Worm (Caenorhabditis elegans): ENCODE results near the gene eco-1.
A peak's percentile ranks its signal among the peaks of the same experiment; 100 is the strongest.

Gene eco-1

DNA sequence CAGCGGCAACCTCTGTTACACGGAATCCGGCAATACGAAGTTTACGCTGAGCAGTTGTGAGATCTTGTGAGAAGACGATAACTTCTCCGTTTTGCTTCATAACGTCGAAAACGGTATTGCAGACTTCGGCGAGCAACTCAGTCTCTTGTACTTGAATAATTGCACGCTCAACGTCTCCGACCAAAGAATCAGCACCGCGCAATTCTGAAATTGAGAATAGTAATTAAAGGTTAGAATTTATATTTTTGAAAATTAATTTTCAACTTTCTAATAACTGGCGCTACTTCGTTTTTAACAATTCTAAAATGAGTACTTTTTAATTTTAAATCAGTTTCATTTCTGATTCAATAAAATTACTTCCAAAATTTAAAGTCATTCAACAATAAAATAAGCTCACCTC, 19.6 kb upstream of the eco-1 start:
- TF ChIP-seq cnd-1 (tag; optimal IDR thresholded peaks at IDR 0.05) (no peak), mab-5 (tag; optimal IDR thresholded peaks at IDR 0.05) (no peak), lin-13 (tag; optimal IDR thresholded peaks at IDR 0.05) (no peak), blmp-1 (tag; optimal IDR thresholded peaks at IDR 0.05) (no peak), ceh-39 (tag; optimal IDR thresholded peaks at IDR 0.05) (no peak), unc-39 (tag; optimal IDR thresholded peaks at IDR 0.05) (no peak)

DNA sequence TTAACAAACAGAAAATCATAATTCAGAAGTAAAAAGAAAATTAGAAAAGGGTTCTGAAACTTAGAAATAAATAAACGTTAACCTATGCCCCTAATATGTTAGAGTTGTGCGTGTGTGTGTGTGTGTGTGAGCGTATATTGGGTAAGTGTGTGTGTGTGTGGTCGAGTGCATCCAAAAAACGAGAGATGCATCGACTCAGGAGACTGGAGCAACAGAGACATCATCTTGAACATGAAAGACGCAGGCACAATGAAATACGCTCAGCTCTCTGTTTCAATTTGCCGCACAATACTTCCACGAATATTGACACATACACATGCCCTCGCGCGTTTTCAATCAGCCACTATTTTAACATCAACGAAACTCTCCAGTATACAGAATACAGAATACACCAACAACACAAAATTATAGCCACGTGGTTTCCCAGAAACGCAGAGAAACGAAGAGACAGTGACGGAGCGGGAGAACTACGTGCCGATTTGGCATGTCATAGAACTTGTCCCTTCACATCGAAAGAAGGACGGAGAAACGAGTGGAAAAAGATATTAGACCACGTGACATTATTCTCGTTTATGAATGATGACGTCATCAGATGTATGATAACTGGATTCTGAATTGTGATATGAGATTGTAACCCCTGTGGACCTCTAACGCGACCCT, 17.4 kb upstream of the eco-1 start:
- TF ChIP-seq mab-5 (tag; optimal IDR thresholded peaks at IDR 0.05) (no peak), elt-3 (tag; optimal IDR thresholded peaks at IDR 0.05) (peak; percentile 47), ceh-83 (GFP tag; optimal IDR thresholded peaks at IDR 0.05) (no peak), nhr-12 (tag; optimal IDR thresholded peaks at IDR 0.05) (no peak), nhr-237 (tag; optimal IDR thresholded peaks at IDR 0.05) (peak; percentile 56), mls-2 (tag; optimal IDR thresholded peaks at IDR 0.05) (peak; percentile 22), hlh-1 (tag; optimal IDR thresholded peaks at IDR 0.05) (peak; percentile 19), lin-32 (GFP tag; optimal IDR thresholded peaks at IDR 0.05) (no peak), nhr-2 (tag; optimal IDR thresholded peaks at IDR 0.05) (peak; percentile 35), bed-3 (GFP tag; optimal IDR thresholded peaks at IDR 0.05) (no peak), unc-62 (GFP tag; optimal IDR thresholded peaks at IDR 0.05) (peak; percentile 51), drap-1 (GFP tag; optimal IDR thresholded peaks at IDR 0.05) (peak; percentile 38), sptf-1 (tag; optimal IDR thresholded peaks at IDR 0.05) (peak; percentile 12), tbx-8 (GFP tag; optimal IDR thresholded peaks at IDR 0.05) (no peak), ces-1 (GFP tag; optimal IDR thresholded peaks at IDR 0.05) (no peak), zip-8 (tag; optimal IDR thresholded peaks at IDR 0.05) (peak; percentile 78), pha-4 (tag; optimal IDR thresholded peaks at IDR 0.05) (peak; percentile 66), sem-2 (GFP tag; optimal IDR thresholded peaks at IDR 0.05) (no peak), lin-13 (tag; optimal IDR thresholded peaks at IDR 0.05) (peak; percentile 15)

DNA sequence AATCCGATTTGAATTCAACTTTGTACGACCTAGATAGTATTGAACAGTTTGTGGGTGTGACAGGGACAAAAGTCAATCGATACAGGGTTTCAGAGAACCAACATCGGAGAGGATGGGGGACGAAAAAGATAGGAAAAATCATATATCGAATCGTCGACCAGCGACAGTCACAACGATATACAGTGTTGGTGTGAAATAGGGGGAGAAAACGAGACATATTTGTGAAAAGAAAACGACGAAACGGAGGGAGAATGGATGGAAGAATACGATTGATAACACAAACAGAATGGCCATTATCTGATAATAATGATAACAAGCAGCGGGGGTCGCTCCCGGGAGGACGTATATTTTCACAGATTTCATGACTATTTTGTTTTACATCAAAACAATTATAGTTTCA, 16.5 kb upstream of the eco-1 start:
- peak; percentile 60 for TF ChIP-seq elt-3 (tag; optimal IDR thresholded peaks at IDR 0.05)
- TF ChIP-seq M03D4.4 (tag; optimal IDR thresholded peaks at IDR 0.05) = no peak

DNA sequence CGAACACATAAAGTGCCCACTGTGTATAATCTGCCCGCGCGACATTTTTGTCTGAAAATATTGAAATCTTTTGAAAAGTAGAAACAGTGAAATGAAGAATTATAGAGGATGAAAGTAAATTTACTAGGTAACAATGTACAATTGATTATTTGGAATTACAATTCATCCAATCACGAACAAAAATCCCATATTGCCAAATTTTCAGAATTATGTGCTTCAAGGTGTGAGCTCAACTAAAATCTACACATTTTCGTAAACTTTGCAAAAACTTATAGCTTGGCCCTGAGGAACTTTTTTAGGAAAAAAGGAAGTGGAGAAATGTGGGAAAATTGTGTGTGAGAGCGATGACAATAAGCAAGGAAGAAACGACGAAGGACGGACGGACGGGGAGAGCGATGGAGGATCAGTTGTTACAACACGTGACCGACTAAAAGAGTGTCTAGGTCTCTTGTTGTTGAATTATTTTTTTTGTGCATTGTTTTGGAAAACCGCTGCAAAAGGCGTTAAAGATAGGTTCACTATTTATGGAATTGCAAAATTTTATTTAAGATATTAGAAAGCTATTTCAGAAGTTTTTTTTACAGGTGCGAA, 15.9 kb upstream of the eco-1 start, which contains the start of gene mml-1:
mml-1 (minus strand) TSS at position 51 of the 591 bp plus-strand sequence.
- no peak for TF ChIP-seq unc-39 (tag; optimal IDR thresholded peaks at IDR 0.05)
- TF ChIP-seq elt-1 (tag; optimal IDR thresholded peaks at IDR 0.05; ENCODE audit: borderline replicate concordance, insufficient read depth) = no peak
- TF ChIP-seq elt-3 (tag; optimal IDR thresholded peaks at IDR 0.05) = no peak
- peak; percentile 46 for TF ChIP-seq hlh-1 (tag; optimal IDR thresholded peaks at IDR 0.05)
- TF ChIP-seq unc-120 (tag; optimal IDR thresholded peaks at IDR 0.05; ENCODE audit: poor library complexity, severe bottlenecking) = peak; percentile 29

DNA sequence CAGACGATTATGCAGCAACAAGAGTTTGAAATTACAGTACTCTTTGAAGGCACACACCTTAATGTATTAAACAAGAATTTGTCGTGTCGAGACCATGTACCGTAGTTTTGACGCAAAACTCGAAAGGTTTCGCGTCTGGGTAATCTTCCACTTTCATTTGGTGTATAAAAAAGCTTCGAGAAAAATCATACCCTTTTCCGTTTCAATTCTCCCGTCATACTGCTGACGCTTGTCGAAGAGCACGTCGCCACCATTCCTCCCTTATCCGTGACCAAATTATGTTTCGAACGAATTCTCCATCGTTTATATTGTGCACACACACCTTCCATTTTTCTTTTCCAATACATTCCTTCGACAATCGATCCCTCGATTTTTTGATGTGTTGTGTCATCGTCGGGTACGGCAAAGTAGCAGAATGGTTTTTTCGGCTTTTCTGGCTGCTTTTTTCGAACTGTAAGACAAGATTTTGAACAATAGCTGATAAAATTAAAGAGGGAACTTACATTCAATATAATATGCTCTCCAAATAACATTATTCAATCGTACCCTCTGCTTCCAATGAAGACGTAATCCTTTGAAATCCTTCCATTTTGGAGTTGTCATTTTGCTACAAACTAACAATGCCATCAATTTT, 15.0 kb upstream of the eco-1 start:
- no peak for TF ChIP-seq M03D4.4 (tag; optimal IDR thresholded peaks at IDR 0.05)
- TF ChIP-seq mab-5 (tag; optimal IDR thresholded peaks at IDR 0.05) = no peak
- no peak for TF ChIP-seq lsy-2 (tag; optimal IDR thresholded peaks at IDR 0.05)

DNA sequence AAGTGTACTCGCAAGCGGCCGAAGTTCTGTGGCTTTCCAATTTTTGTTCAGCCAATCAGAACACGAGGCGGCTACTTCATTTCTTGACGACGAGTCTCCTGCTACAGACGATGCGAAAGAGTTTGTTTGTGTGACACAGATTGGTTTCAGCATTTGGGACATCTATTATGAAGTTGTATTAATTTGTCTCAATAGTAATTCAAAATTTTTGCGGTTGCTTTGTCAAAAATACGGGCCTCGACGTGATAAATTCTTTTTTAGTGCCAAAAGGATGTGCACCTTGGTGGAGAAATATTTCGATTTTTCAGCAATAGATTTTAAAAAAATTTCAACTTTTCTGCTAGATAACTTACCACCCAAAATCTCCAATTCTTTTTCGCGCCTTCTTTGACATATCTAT, 11.7 kb upstream of the eco-1 start:
- TF ChIP-seq blmp-1 (tag; optimal IDR thresholded peaks at IDR 0.05) (no peak), nhr-237 (tag; optimal IDR thresholded peaks at IDR 0.05) (no peak), zip-8 (tag; optimal IDR thresholded peaks at IDR 0.05) (no peak), ceh-83 (GFP tag; optimal IDR thresholded peaks at IDR 0.05) (no peak), lin-13 (tag; optimal IDR thresholded peaks at IDR 0.05) (no peak), ham-2 (GFP tag; optimal IDR thresholded peaks at IDR 0.05) (no peak), nhr-2 (tag; optimal IDR thresholded peaks at IDR 0.05) (no peak), elt-3 (tag; optimal IDR thresholded peaks at IDR 0.05) (no peak), ceh-43 (GFP tag; optimal IDR thresholded peaks at IDR 0.05) (no peak), drap-1 (GFP tag; optimal IDR thresholded peaks at IDR 0.05) (no peak), sem-2 (GFP tag; optimal IDR thresholded peaks at IDR 0.05) (no peak), unc-120 (tag; optimal IDR thresholded peaks at IDR 0.05; ENCODE audit: poor library complexity, severe bottlenecking) (no peak), ces-1 (GFP tag; optimal IDR thresholded peaks at IDR 0.05) (no peak), nhr-12 (tag; optimal IDR thresholded peaks at IDR 0.05) (no peak), sptf-1 (tag; optimal IDR thresholded peaks at IDR 0.05) (no peak), nhr-28 (tag; optimal IDR thresholded peaks at IDR 0.05) (no peak), unc-39 (tag; optimal IDR thresholded peaks at IDR 0.05) (no peak), bed-3 (GFP tag; optimal IDR thresholded peaks at IDR 0.05) (no peak), snpc-4 (tag; optimal IDR thresholded peaks at IDR 0.05) (no peak), pha-4 (tag; optimal IDR thresholded peaks at IDR 0.05) (no peak)
